Worm (Caenorhabditis elegans) whole organism, L3 larva: ENCODE results near the gene Y57A10C.10.
"Not testable (repeated sequence)": the region's sequence is repeated elsewhere in the genome, so short reads cannot be mapped to it uniquely, and the experiment has no call there.

Experiments used
- R02D3.7 ChIP-seq: fragments of 150-350 bp; optimal IDR thresholded peaks from 2 replicates; lab custom pipeline; 2014; ENCODE audit warnings: missing biosample characterization, missing genetic modification characterization
- ZK546.5 ChIP-seq: sonication (generic microtip); optimal IDR thresholded peaks from 2 replicates; lab custom pipeline; 2017; ENCODE audit warnings: missing biosample characterization, missing genetic modification characterization
- ama-1 ChIP-seq: fragments of 150-350 bp; optimal IDR thresholded peaks from 2 replicates; lab custom pipeline; 2018
- ceh-16 ChIP-seq: sonication (generic microtip); optimal IDR thresholded peaks from 2 replicates; lab custom pipeline; 2017; ENCODE audit warnings: missing biosample characterization, missing genetic modification characterization
- ceh-28 ChIP-seq: fragments of 150-350 bp; optimal IDR thresholded peaks from 2 replicates; lab custom pipeline; 2014; ENCODE audit warnings: missing biosample characterization, missing genetic modification reagents, missing genetic modification characterization
- ceh-82 ChIP-seq: fragments of 150-350 bp; optimal IDR thresholded peaks from 2 replicates; lab custom pipeline; 2014; ENCODE audit warnings: missing biosample characterization, missing genetic modification characterization
- ceh-9 ChIP-seq: sonication (generic microtip); optimal IDR thresholded peaks from 2 replicates; lab custom pipeline; 2018; ENCODE audit warnings: missing biosample characterization, missing genetic modification characterization
- egl-5 ChIP-seq: fragments of 150-350 bp; optimal IDR thresholded peaks from 2 replicates; lab custom pipeline; 2017; ENCODE audit warnings: missing biosample characterization, missing genetic modification reagents, missing genetic modification characterization, inconsistent platforms
- elt-1 ChIP-seq: fragments of 150-350 bp; optimal IDR thresholded peaks from 2 replicates; lab custom pipeline; 2014; ENCODE audit warnings: missing biosample characterization, missing genetic modification characterization
- elt-2 ChIP-seq: sonication (generic microtip); optimal IDR thresholded peaks from 2 replicates; lab custom pipeline; 2016; ENCODE audit warnings: missing genetic modification reagents, mild to moderate bottlenecking, missing genetic modification characterization, missing compliant biosample characterization
- elt-3 ChIP-seq, 3 experiments: fragments of 150-350 bp in 1 of 3; sonication (generic microtip) in 2 of 3; optimal IDR thresholded peaks; 2 replicates in 2 of 3; 4 replicates in 1 of 3; lab custom pipeline; 2014 to 2017; ENCODE audit warnings: missing biosample characterization in 3 of 3, missing genetic modification characterization in 3 of 3
- eor-1 ChIP-seq, 2 experiments: fragments of 150-350 bp; optimal IDR thresholded peaks; 2 replicates each; lab custom pipeline; 2014 to 2018; ENCODE audit warnings: missing biosample characterization in 2 of 2, missing genetic modification characterization in 2 of 2
- fkh-10 ChIP-seq: sonication (generic microtip); optimal IDR thresholded peaks from 2 replicates; lab custom pipeline; 2017; ENCODE audit warnings: missing biosample characterization, missing genetic modification reagents, missing genetic modification characterization
- lin-15B ChIP-seq: fragments of 150-350 bp; optimal IDR thresholded peaks from 2 replicates; lab custom pipeline; 2014; ENCODE audit warnings: missing biosample characterization, missing genetic modification characterization
- mdl-1 ChIP-seq: fragments of 150-350 bp; optimal IDR thresholded peaks from 2 replicates; lab custom pipeline; 2014; ENCODE audit warnings: missing biosample characterization, missing genetic modification characterization
- nfya-1 ChIP-seq: sonication (generic microtip); optimal IDR thresholded peaks from 2 replicates; lab custom pipeline; 2017; ENCODE audit warnings: missing genetic modification characterization, mild to moderate bottlenecking, missing compliant biosample characterization, antibody characterized with exemption, moderate library complexity; ENCODE audit not compliant: insufficient read depth
- nhr-11 ChIP-seq: fragments of 150-350 bp; optimal IDR thresholded peaks from 2 replicates; lab custom pipeline; 2014; ENCODE audit warnings: missing biosample characterization, missing genetic modification characterization
- nhr-23 ChIP-seq: fragments of 150-350 bp; optimal IDR thresholded peaks from 2 replicates; lab custom pipeline; 2014; ENCODE audit warnings: missing biosample characterization, missing genetic modification reagents, missing genetic modification characterization
- nhr-237 ChIP-seq: fragments of 150-350 bp; optimal IDR thresholded peaks from 2 replicates; lab custom pipeline; 2014; ENCODE audit warnings: missing biosample characterization, missing genetic modification characterization
- nhr-25 ChIP-seq: sonication (generic microtip); optimal IDR thresholded peaks from 2 replicates; lab custom pipeline; 2017; ENCODE audit warnings: missing biosample characterization, missing genetic modification characterization
- nhr-28 ChIP-seq: fragments of 150-350 bp; optimal IDR thresholded peaks from 2 replicates; lab custom pipeline; 2014; ENCODE audit warnings: missing biosample characterization, missing genetic modification characterization
- nhr-43 ChIP-seq: sonication (generic microtip); optimal IDR thresholded peaks from 2 replicates; lab custom pipeline; 2016; ENCODE audit warnings: mild to moderate bottlenecking, missing genetic modification characterization, missing compliant biosample characterization; ENCODE audit not compliant: poor library complexity, severe bottlenecking
- nhr-77 ChIP-seq: fragments of 150-350 bp; optimal IDR thresholded peaks from 2 replicates; lab custom pipeline; 2014; ENCODE audit warnings: missing biosample characterization, missing genetic modification characterization
- pqm-1 ChIP-seq: fragments of 150-350 bp; optimal IDR thresholded peaks from 2 replicates; lab custom pipeline; 2017; ENCODE audit warnings: missing biosample characterization, missing genetic modification characterization, inconsistent platforms
- sea-2 ChIP-seq: fragments of 150-350 bp; sonication (generic microtip); optimal IDR thresholded peaks from 4 replicates; lab custom pipeline; 2014; ENCODE audit warnings: missing biosample characterization, missing genetic modification reagents, missing genetic modification characterization
- skn-1 ChIP-seq: fragments of 150-350 bp; optimal IDR thresholded peaks from 2 replicates; lab custom pipeline; 2014; ENCODE audit warnings: missing biosample characterization, missing genetic modification characterization
- snpc-4 ChIP-seq: fragments of 150-350 bp; optimal IDR thresholded peaks from 2 replicates; lab custom pipeline; 2014; ENCODE audit warnings: missing biosample characterization, missing genetic modification characterization
- tbx-2 ChIP-seq: sonication (generic microtip); optimal IDR thresholded peaks from 2 replicates; lab custom pipeline; 2016; ENCODE audit warnings: mild to moderate bottlenecking, missing genetic modification characterization, missing compliant biosample characterization
- unc-39 ChIP-seq: sonication (generic microtip); optimal IDR thresholded peaks from 4 replicates; lab custom pipeline; 2017; ENCODE audit warnings: missing biosample characterization, missing genetic modification characterization
- zag-1 ChIP-seq: fragments of 150-350 bp; optimal IDR thresholded peaks from 2 replicates; lab custom pipeline; 2014; ENCODE audit warnings: missing biosample characterization, missing genetic modification characterization
- ztf-11 ChIP-seq: fragments of 150-350 bp; optimal IDR thresholded peaks from 2 replicates; lab custom pipeline; 2014; ENCODE audit warnings: missing biosample characterization, missing genetic modification characterization
- ztf-4 ChIP-seq: fragments of 150-350 bp; optimal IDR thresholded peaks from 2 replicates; lab custom pipeline; 2014; ENCODE audit warnings: missing biosample characterization, missing genetic modification characterization

The Y57A10C.10 gene

ce11 chrII:12441164-12441563 is at the start of gene Y57A10C.10:
Gene Y57A10C.10 (minus strand): TSS chrII:12441264.
- TF ChIP-seq ceh-82 (tag; lab: Kevin White, UChicago); eor-1 (tag; optimal IDR thresholded peaks at IDR 0.05; lab: Kevin White, UChicago); snpc-4: not testable (repeated sequence)

ce11 chrII:12489903-12490302 is 48.8 kb upstream of the Y57A10C.10 start, which contains the start of gene T21B4.15:
Gene T21B4.15 (plus strand): TSS chrII:12490203.
- TF ChIP-seq nhr-28 (tag; lab: Kevin White, UChicago) (no peak), unc-39 (tag; lab: Kevin White, UChicago) (no peak), sea-2 (GFP tag; lab: Kevin White, UChicago) (no peak), ama-1 (lab: Kevin White, UChicago) (no peak), nhr-237 (no peak), elt-2 (tag; lab: Kevin White, UChicago) (no peak), nhr-23 (no peak), skn-1 (tag; lab: Kevin White, UChicago) (no peak), ztf-11 (tag; lab: Kevin White, UChicago) (no peak), ztf-4 (tag; lab: Kevin White, UChicago) (no peak), nhr-77 (no peak)
- TF ChIP-seq, all 47 proteins: peak for 0

- TF ChIP-seq ztf-4 (tag; lab: Kevin White, UChicago) (no peak), elt-1 (no peak), nfya-1 (tag; lab: Kevin White, UChicago) (no peak), snpc-4 (no peak), ztf-11 (tag; lab: Kevin White, UChicago) (no peak), elt-3 (tag; optimal IDR thresholded peaks at IDR 0.05; lab: Kevin White, UChicago) (no peak)
Observed at ce11 chrII:12488810-12489209, 47.7 kb upstream of the Y57A10C.10 start.

ce11 chrII:12485060-12485459 is 44.0 kb upstream of the Y57A10C.10 start, which contains the start of gene F15A4.10:
Gene F15A4.10 (minus strand): TSS chrII:12485160.
- TF ChIP-seq R02D3.7, result no peak
- TF ChIP-seq ceh-82 (tag; lab: Kevin White, UChicago), result no peak
- TF ChIP-seq ceh-16 (tag; lab: Kevin White, UChicago), result no peak
- TF ChIP-seq fkh-10, result no peak
- TF ChIP-seq nhr-77, result no peak
- TF ChIP-seq ztf-4 (tag; lab: Kevin White, UChicago), result no peak
- no peak for TF ChIP-seq lin-15B (tag; lab: Kevin White, UChicago)
- TF ChIP-seq nhr-28 (tag; lab: Kevin White, UChicago), result no peak
- TF ChIP-seq zag-1 (tag; lab: Kevin White, UChicago), result no peak
- TF ChIP-seq nhr-11 (tag; lab: Kevin White, UChicago), result no peak
- no peak for TF ChIP-seq nfya-1 (tag; lab: Kevin White, UChicago)
- TF ChIP-seq ZK546.5 (tag; lab: Kevin White, UChicago), result no peak
- TF ChIP-seq egl-5 (tag; lab: Kevin White, UChicago), result no peak
- no peak for TF ChIP-seq nhr-237
- no peak for TF ChIP-seq tbx-2 (tag; lab: Kevin White, UChicago)
- TF ChIP-seq ceh-28 (tag; lab: Kevin White, UChicago), result no peak

ce11 chrII:12482622-12483021 is 41.6 kb upstream of the Y57A10C.10 start, which contains the start of gene fbxb-102:
Gene fbxb-102 (plus strand): TSS chrII:12482922.
- TF ChIP-seq nhr-237 (no peak), nhr-77 (no peak), mdl-1 (no peak), zag-1 (tag; lab: Kevin White, UChicago) (no peak), unc-39 (tag; lab: Kevin White, UChicago) (no peak), nhr-11 (tag; lab: Kevin White, UChicago) (no peak), ceh-82 (tag; lab: Kevin White, UChicago) (no peak), nfya-1 (tag; lab: Kevin White, UChicago) (no peak), nhr-25 (tag; lab: Kevin White, UChicago) (no peak), nhr-43 (tag; lab: Kevin White, UChicago) (no peak), pqm-1 (tag; lab: Kevin White, UChicago) (no peak), elt-3 (tag; optimal IDR thresholded peaks at IDR 0.05; lab: Kevin White, UChicago) (no peak), ceh-9 (tag; lab: Kevin White, UChicago) (no peak), elt-2 (tag; lab: Kevin White, UChicago) (no peak)
